Fruit fly (Drosophila melanogaster) whole organism, embryonic: ENCODE measurements around the gene CG2816.

Experiments used
- Adf1 ChIP-seq: fragments of 200-800 bp; sonication (Bioruptor generic); IDR thresholded peaks from 2 replicates; pipeline ENCODE4 v1.3.6; 2022; ENCODE audit warnings: missing biosample characterization, missing genetic modification characterization
- CG10267 ChIP-seq: fragments of 200-800 bp; sonication (Bioruptor generic); optimal IDR thresholded peaks from 2 replicates; lab custom pipeline; 2018; ENCODE audit warnings: missing biosample characterization, mild to moderate bottlenecking, missing genetic modification characterization, moderate library complexity
- CG10654 ChIP-seq: fragments of 200-800 bp; sonication (Bioruptor generic); optimal IDR thresholded peaks from 2 replicates; lab custom pipeline; 2016; ENCODE audit warnings: missing biosample characterization, missing genetic modification characterization
- CG12391 ChIP-seq: fragments of 200-800 bp; sonication (Bioruptor generic); optimal IDR thresholded peaks from 3 replicates; lab custom pipeline; 2018; ENCODE audit warnings: missing biosample characterization, mild to moderate bottlenecking, missing genetic modification characterization, moderate library complexity
- CG14860 ChIP-seq: fragments of 200-800 bp; sonication (Bioruptor generic); IDR thresholded peaks from 3 replicates; pipeline ENCODE4 v1.3.6; 2022; ENCODE audit warnings: missing biosample characterization, missing genetic modification characterization; ENCODE audit not compliant: partially characterized antibody
- CG16815 ChIP-seq: fragments of 200-800 bp; sonication (Bioruptor generic); optimal IDR thresholded peaks from 3 replicates; lab custom pipeline; 2017; ENCODE audit warnings: missing biosample characterization, mild to moderate bottlenecking, missing genetic modification characterization
- CG17186 ChIP-seq: fragments of 200-800 bp; sonication (Bioruptor generic); optimal IDR thresholded peaks from 3 replicates; lab custom pipeline; 2017; ENCODE audit warnings: missing biosample characterization, missing genetic modification reagents, missing genetic modification characterization
- CG18011 ChIP-seq: fragments of 200-800 bp; sonication (Bioruptor generic); optimal IDR thresholded peaks from 2 replicates; lab custom pipeline; 2017; ENCODE audit warnings: missing biosample characterization, missing genetic modification characterization, mild to moderate bottlenecking, moderate library complexity, missing genotype
- CG2120 ChIP-seq: fragments of 200-800 bp; sonication (Bioruptor generic); optimal IDR thresholded peaks from 3 replicates; lab custom pipeline; 2016; ENCODE audit warnings: missing biosample characterization, missing genetic modification characterization
- CG2202 ChIP-seq: fragments of 200-800 bp; sonication (Bioruptor generic); optimal IDR thresholded peaks from 2 replicates; lab custom pipeline; 2018; ENCODE audit warnings: missing biosample characterization, mild to moderate bottlenecking, missing genetic modification characterization
- CG2875 ChIP-seq: fragments of 200-800 bp; sonication (Bioruptor generic); optimal IDR thresholded peaks from 2 replicates; lab custom pipeline; 2017; ENCODE audit warnings: missing biosample characterization, mild to moderate bottlenecking, missing genetic modification characterization, missing genetic modification reagents
- CG3995 ChIP-seq: fragments of 200-800 bp; sonication (Bioruptor generic); optimal IDR thresholded peaks from 3 replicates; lab custom pipeline; 2016; ENCODE audit warnings: missing biosample characterization, missing genetic modification characterization
- CG6765 ChIP-seq: fragments of 200-800 bp; sonication (Bioruptor generic); optimal IDR thresholded peaks from 3 replicates; lab custom pipeline; 2017; ENCODE audit warnings: missing biosample characterization, mild to moderate bottlenecking, missing genetic modification characterization
- CG8290 ChIP-seq, 3 experiments: fragments of 200-800 bp; sonication (Bioruptor generic); optimal IDR thresholded peaks; 2 replicates each; lab custom pipeline; 2016 to 2019; ENCODE audit warnings: missing biosample characterization in 3 of 3, missing genetic modification characterization in 3 of 3, mild to moderate bottlenecking in 2 of 3, moderate library complexity in 1 of 3
- CG9797 ChIP-seq: fragments of 200-800 bp; sonication (Bioruptor generic); optimal IDR thresholded peaks from 3 replicates; lab custom pipeline; 2018; ENCODE audit warnings: missing biosample characterization, mild to moderate bottlenecking, missing genetic modification characterization
- CTCF ChIP-seq: fragments of 200-800 bp; sonication (Bioruptor generic); optimal IDR thresholded peaks from 2 replicates; lab custom pipeline; 2017; ENCODE audit warnings: missing biosample characterization, mild to moderate bottlenecking, missing genetic modification characterization, moderate library complexity
- CrebB ChIP-seq: fragments of 200-800 bp; sonication (Bioruptor generic); optimal IDR thresholded peaks from 3 replicates; lab custom pipeline; 2018; ENCODE audit warnings: missing biosample characterization, mild to moderate bottlenecking, missing genetic modification characterization
- Dbx ChIP-seq: fragments of 200-800 bp; sonication (Bioruptor generic); IDR thresholded peaks from 3 replicates; pipeline ENCODE4 v1.3.6; 2022; ENCODE audit warnings: missing biosample characterization, missing genetic modification characterization
- Dref ChIP-seq: fragments of 200-800 bp; sonication (Bioruptor generic); IDR thresholded peaks from 2 replicates; pipeline ENCODE4 v1.3.6; 2022; ENCODE audit warnings: missing biosample characterization, missing genetic modification characterization
- E2f1 ChIP-seq: fragments of 200-800 bp; sonication (Bioruptor generic); IDR thresholded peaks from 2 replicates; pipeline ENCODE4 v1.3.6; 2022; ENCODE audit warnings: missing biosample characterization, missing genetic modification characterization
- H15 ChIP-seq: fragments of 200-800 bp; sonication (Bioruptor generic); IDR thresholded peaks from 3 replicates; pipeline ENCODE4 v1.3.6; 2022; ENCODE audit warnings: missing biosample characterization, missing genetic modification characterization
- HLH3B ChIP-seq: fragments of 200-800 bp; sonication (Bioruptor generic); IDR thresholded peaks from 2 replicates; pipeline ENCODE4 v1.3.6; 2022; ENCODE audit warnings: missing biosample characterization, missing genetic modification characterization
- Mad ChIP-seq: fragments of 200-800 bp; sonication (Bioruptor generic); optimal IDR thresholded peaks from 2 replicates; lab custom pipeline; 2016; ENCODE audit warnings: missing biosample characterization, missing genetic modification characterization
- Max ChIP-seq: fragments of 200-800 bp; sonication (Bioruptor generic); optimal IDR thresholded peaks from 2 replicates; lab custom pipeline; 2016; ENCODE audit warnings: missing biosample characterization, mild to moderate bottlenecking, missing genetic modification characterization
- NC2α ChIP-seq: fragments of 200-800 bp; sonication (Bioruptor generic); optimal IDR thresholded peaks from 2 replicates; lab custom pipeline; 2016; ENCODE audit warnings: missing biosample characterization, missing genetic modification characterization
- Nf-YC ChIP-seq: fragments of 200-800 bp; optimal IDR thresholded peaks from 3 replicates; lab custom pipeline; 2019; ENCODE audit warnings: missing biosample characterization, mild to moderate bottlenecking, missing genetic modification characterization, moderate library complexity
- PHDP ChIP-seq: fragments of 200-800 bp; sonication (Bioruptor generic); optimal IDR thresholded peaks from 3 replicates; lab custom pipeline; 2018; ENCODE audit warnings: missing biosample characterization, mild to moderate bottlenecking, missing genetic modification characterization, moderate library complexity
- Scr ChIP-seq: fragments of 200-800 bp; sonication (Bioruptor generic); IDR thresholded peaks from 2 replicates; pipeline ENCODE4 v1.3.6; 2022; ENCODE audit warnings: missing biosample characterization, missing genetic modification characterization; ENCODE audit not compliant: partially characterized antibody
- Sox100B ChIP-seq: fragments of 200-800 bp; sonication (Bioruptor generic); optimal IDR thresholded peaks from 3 replicates; lab custom pipeline; 2018; ENCODE audit warnings: missing biosample characterization, mild to moderate bottlenecking, missing genetic modification characterization
- Spps ChIP-seq: fragments of 200-800 bp; sonication (Bioruptor generic); optimal IDR thresholded peaks from 2 replicates; lab custom pipeline; 2018; ENCODE audit warnings: missing biosample characterization, mild to moderate bottlenecking, missing genetic modification characterization
- Stat92E ChIP-seq, 3 experiments: fragments of >200 bp in 2 of 3; fragments of 200-800 bp in 1 of 3; sonication (Bioruptor generic) in 1 of 3; optimal IDR thresholded peaks; 2 replicates each; lab custom pipeline; 2017 to 2019; ENCODE audit warnings: missing biosample characterization in 3 of 3, missing genetic modification characterization in 3 of 3, mild to moderate bottlenecking in 1 of 3, moderate library complexity in 1 of 3
- croc ChIP-seq: fragments of 200-800 bp; sonication (Bioruptor generic); conservative IDR thresholded peaks from 3 replicates; pipeline ENCODE4 v1.3.6; 2022; ENCODE audit warnings: missing biosample characterization, missing genetic modification characterization
- dati ChIP-seq: fragments of 200-800 bp; sonication (Bioruptor generic); IDR thresholded peaks from 2 replicates; pipeline ENCODE4 v1.3.6; 2022; ENCODE audit warnings: missing biosample characterization, missing genetic modification characterization
- dpn ChIP-seq, 2 experiments: fragments of 200-800 bp; sonication (Bioruptor generic); optimal IDR thresholded peaks; 3 replicates each; lab custom pipeline; 2016; ENCODE audit warnings: missing biosample characterization in 2 of 2, missing genetic modification characterization in 2 of 2
- ewg ChIP-seq: fragments of 200-800 bp; sonication (Bioruptor generic); optimal IDR thresholded peaks from 3 replicates; lab custom pipeline; 2017; ENCODE audit warnings: mild to moderate bottlenecking, missing biosample characterization, missing genetic modification reagents, missing genetic modification characterization
- gem ChIP-seq: fragments of 200-800 bp; sonication (Bioruptor generic); optimal IDR thresholded peaks from 2 replicates; lab custom pipeline; 2019; ENCODE audit warnings: missing biosample characterization, mild to moderate bottlenecking, missing genetic modification characterization, moderate library complexity
- gro ChIP-seq: fragments of 200-800 bp; sonication (Bioruptor generic); optimal IDR thresholded peaks from 2 replicates; lab custom pipeline; 2016; ENCODE audit warnings: missing biosample characterization, missing genetic modification characterization
- ham ChIP-seq: fragments of 200-800 bp; sonication (Bioruptor generic); IDR thresholded peaks from 2 replicates; pipeline ENCODE4 v1.3.6; 2022; ENCODE audit warnings: missing biosample characterization, missing genetic modification characterization
- her ChIP-seq: fragments of 200-800 bp; sonication (Bioruptor generic); optimal IDR thresholded peaks from 2 replicates; lab custom pipeline; 2016; ENCODE audit warnings: missing biosample characterization, missing genetic modification characterization
- ind ChIP-seq: fragments of 200-800 bp; sonication (Bioruptor generic); optimal IDR thresholded peaks from 3 replicates; lab custom pipeline; 2016; ENCODE audit warnings: missing biosample characterization, missing genetic modification characterization
- knrl ChIP-seq: fragments of 200-800 bp; sonication (Bioruptor generic); IDR thresholded peaks from 3 replicates; pipeline ENCODE4 v1.3.6; 2022; ENCODE audit warnings: missing biosample characterization, missing genetic modification characterization; ENCODE audit not compliant: partially characterized antibody
- lilli ChIP-seq: fragments of 200-800 bp; sonication (Bioruptor generic); optimal IDR thresholded peaks from 3 replicates; lab custom pipeline; 2016; ENCODE audit warnings: missing biosample characterization, missing genetic modification characterization
- lmd ChIP-seq: fragments of 200-800 bp; sonication (Bioruptor generic); IDR thresholded peaks from 2 replicates; pipeline ENCODE4 v1.3.6; 2022; ENCODE audit warnings: missing biosample characterization, missing genetic modification characterization
- lola ChIP-seq, 3 experiments: fragments of >200 bp in 2 of 3; fragments of 200-800 bp in 1 of 3; sonication (Bioruptor generic) in 1 of 3; optimal IDR thresholded peaks; 2 replicates each; lab custom pipeline; 2017 to 2019; ENCODE audit warnings: missing biosample characterization in 3 of 3, missing genetic modification characterization in 3 of 3, mild to moderate bottlenecking in 1 of 3, moderate library complexity in 1 of 3
- maf-S ChIP-seq: fragments of 200-800 bp; sonication (Bioruptor generic); optimal IDR thresholded peaks from 2 replicates; lab custom pipeline; 2016; ENCODE audit warnings: missing biosample characterization, missing genetic modification characterization
- mam ChIP-seq: fragments of 200-800 bp; sonication (Bioruptor generic); optimal IDR thresholded peaks from 3 replicates; lab custom pipeline; 2016; ENCODE audit warnings: missing biosample characterization, missing genetic modification characterization
- ranshi ChIP-seq: fragments of 200-800 bp; sonication (Bioruptor generic); IDR thresholded peaks from 2 replicates; pipeline ENCODE4 v1.3.6; 2022; ENCODE audit warnings: missing biosample characterization, missing genetic modification characterization
- sens ChIP-seq: fragments of 200-800 bp; sonication (Bioruptor generic); peaks from one replicate; lab custom pipeline; 2016; ENCODE audit warnings: missing biosample characterization, missing genetic modification characterization
- sens-2 ChIP-seq: fragments of 200-800 bp; sonication (Bioruptor generic); IDR thresholded peaks from 2 replicates; pipeline ENCODE4 v1.3.6; 2022; ENCODE audit warnings: missing biosample characterization, missing genetic modification characterization
- seq ChIP-seq: fragments of 200-800 bp; sonication (Bioruptor generic); IDR thresholded peaks from 2 replicates; pipeline ENCODE4 v1.3.6; 2022; ENCODE audit warnings: missing biosample characterization, missing genetic modification characterization
- slp2 ChIP-seq: fragments of 200-800 bp; sonication (Bioruptor generic); optimal IDR thresholded peaks from 2 replicates; lab custom pipeline; 2016; ENCODE audit warnings: missing biosample characterization, missing genetic modification characterization

The CG2816 gene

dm6 chr2L:3712949-3713416, 9.5 kb downstream of the CG2816 start, which contains the start of the genes CG31955 and CG2818 (continued):
- TF ChIP-seq croc (GFP tag; lab: Robert Waterston, UW) (no peak), Scr (GFP tag; lab: Robert Waterston, UW) (peak; percentile 83), H15 (GFP tag; lab: Robert Waterston, UW) (no peak), CG9797 (GFP tag; lab: Kevin White, UChicago) (peak; percentile 1), CG14860 (GFP tag; lab: Robert Waterston, UW) (peak; percentile 21; the same call in 1 of the 3 replicates), dpn (GFP tag; optimal IDR thresholded peaks at IDR 0.05; lab: Kevin White, UChicago) (peak in 1 of 2 experiments; percentile 14), gro (GFP tag; lab: Kevin White, UChicago) (no peak), Sox100B (GFP tag; lab: Kevin White, UChicago) (no peak), seq (no peak), Nf-YC (tag; lab: Kevin White, UChicago) (no peak), lmd (GFP tag; lab: Robert Waterston, UW) (no peak), gem (tag; lab: Kevin White, UChicago) (no peak), E2f1 (no peak), CG8290 (GFP tag; optimal IDR thresholded peaks at IDR 0.05; lab: Kevin White, UChicago) (no peak), CG8290 (tag; optimal IDR thresholded peaks at IDR 0.05; lab: Kevin White, UChicago) (peak in 1 of 2 experiments; percentile 59), lola (GFP tag; optimal IDR thresholded peaks at IDR 0.05; lab: Kevin White, UChicago) (no peak), Mad (no peak), slp2 (GFP tag; lab: Kevin White, UChicago) (no peak), CG16815 (GFP tag; lab: Kevin White, UChicago) (no peak), Spps (tag; lab: Kevin White, UChicago) (no peak), CG12391 (tag; lab: Kevin White, UChicago) (peak; percentile 18), Stat92E (GFP tag; optimal IDR thresholded peaks at IDR 0.05; lab: Kevin White, UChicago) (no peak), CTCF (GFP tag; lab: Kevin White, UChicago) (no peak), Dbx (GFP tag; lab: Robert Waterston, UW) (no peak), her (GFP tag; lab: Kevin White, UChicago) (no peak), Dref (GFP tag; lab: Robert Waterston, UW) (peak; percentile 60), lilli (peak; percentile 75), sens (peak; percentile 63), CG2120 (GFP tag; lab: Kevin White, UChicago) (peak; percentile 41), NC2α (GFP tag; lab: Kevin White, UChicago) (no peak), Max (GFP tag; lab: Kevin White, UChicago) (peak; percentile 8), CG10654 (GFP tag; lab: Kevin White, UChicago) (no peak), CG17186 (peak; percentile 82), CG10267 (tag; lab: Kevin White, UChicago) (peak; percentile 18), ham (no peak), sens-2 (no peak), Adf1 (0 out of 2 replicates have a peak, but pooled peaks have one; percentile 5), ind (GFP tag; lab: Kevin White, UChicago) (peak; percentile 1), CG6765 (no peak), HLH3B (GFP tag; lab: Robert Waterston, UW) (no peak), dati (no peak), CrebB (tag; lab: Kevin White, UChicago) (no peak), CG3995 (GFP tag; lab: Kevin White, UChicago) (peak; percentile 58), PHDP (peak; percentile 3), CG2875 (GFP tag; lab: Kevin White, UChicago) (no peak), knrl (GFP tag; lab: Robert Waterston, UW) (peak; percentile 68), CG2202 (tag; lab: Kevin White, UChicago) (no peak), ewg (GFP tag; lab: Kevin White, UChicago) (no peak), maf-S (GFP tag; lab: Kevin White, UChicago) (no peak), CG18011 (GFP tag; lab: Kevin White, UChicago) (peak; percentile 88), ranshi (GFP tag; lab: Robert Waterston, UW) (peak; percentile 62; the same call in 1 of the 2 replicates), mam (GFP tag; lab: Kevin White, UChicago) (no peak)
